Fruit fly (Drosophila melanogaster) whole organism, embryonic: Measurements from ENCODE around the gene LysRS.

ENCODE experiments used
- CG1024 ChIP-seq: fragments of 200-800 bp; sonication (Bioruptor generic); IDR thresholded peaks from 2 replicates; pipeline ENCODE4 v1.3.6; 2022; ENCODE audit warnings: missing biosample characterization, missing genetic modification characterization
- CG10543 ChIP-seq: fragments of 200-800 bp; sonication (Bioruptor generic); optimal IDR thresholded peaks from 3 replicates; lab custom pipeline; 2017; ENCODE audit warnings: missing biosample characterization, mild to moderate bottlenecking, missing genetic modification characterization, moderate library complexity
- CG10979 ChIP-seq: fragments of 200-800 bp; sonication (Bioruptor generic); optimal IDR thresholded peaks from 2 replicates; lab custom pipeline; 2018; ENCODE audit warnings: missing biosample characterization, mild to moderate bottlenecking, missing genetic modification characterization, moderate library complexity
- CG12071 ChIP-seq: fragments of 200-800 bp; sonication (Bioruptor generic); optimal IDR thresholded peaks from 3 replicates; lab custom pipeline; 2018; ENCODE audit warnings: missing biosample characterization, mild to moderate bottlenecking, missing genetic modification characterization
- CG1233 ChIP-seq: fragments of 200-800 bp; sonication (Bioruptor generic); optimal IDR thresholded peaks from 4 replicates; lab custom pipeline; 2018; ENCODE audit warnings: missing biosample characterization, mild to moderate bottlenecking, missing genetic modification characterization
- CG12769 ChIP-seq: fragments of 200-800 bp; sonication (Bioruptor generic); optimal IDR thresholded peaks from 2 replicates; lab custom pipeline; 2019; ENCODE audit warnings: missing biosample characterization, mild to moderate bottlenecking, missing genetic modification characterization, moderate library complexity
- CG14965 ChIP-seq: fragments of 200-800 bp; sonication (Bioruptor generic); optimal IDR thresholded peaks from 2 replicates; lab custom pipeline; 2016; ENCODE audit warnings: missing biosample characterization, missing genetic modification characterization, borderline replicate concordance
- CG15269 ChIP-seq: fragments of 200-800 bp; sonication (Bioruptor generic); optimal IDR thresholded peaks from 2 replicates; lab custom pipeline; 2018; ENCODE audit warnings: missing biosample characterization, mild to moderate bottlenecking, missing genetic modification characterization, moderate library complexity
- CG17568 ChIP-seq: fragments of 200-800 bp; sonication (Bioruptor generic); optimal IDR thresholded peaks from 2 replicates; lab custom pipeline; 2018; ENCODE audit warnings: missing biosample characterization, mild to moderate bottlenecking, missing genetic modification characterization, moderate library complexity
- CG17802 ChIP-seq: fragments of 200-800 bp; sonication (Bioruptor generic); optimal IDR thresholded peaks from 2 replicates; lab custom pipeline; 2018; ENCODE audit warnings: missing biosample characterization, mild to moderate bottlenecking, missing genetic modification characterization, moderate library complexity
- CG2678 ChIP-seq: fragments of 200-800 bp; sonication (Bioruptor generic); optimal IDR thresholded peaks from 3 replicates; lab custom pipeline; 2019; ENCODE audit warnings: missing biosample characterization, mild to moderate bottlenecking, missing genetic modification characterization, moderate library complexity
- CG2889 ChIP-seq: fragments of 200-800 bp; sonication (Bioruptor generic); IDR thresholded peaks from 3 replicates; pipeline ENCODE4 v1.3.6; 2022; ENCODE audit warnings: missing biosample characterization, missing genetic modification characterization
- CG30020 ChIP-seq: fragments of 200-800 bp; optimal IDR thresholded peaks from 2 replicates; lab custom pipeline; 2019; ENCODE audit warnings: missing biosample characterization, mild to moderate bottlenecking, missing genetic modification characterization, moderate library complexity
- CG30431 ChIP-seq: fragments of 200-800 bp; sonication (Bioruptor generic); optimal IDR thresholded peaks from 2 replicates; lab custom pipeline; 2017; ENCODE audit warnings: missing biosample characterization, missing genetic modification characterization
- CG3065 ChIP-seq: fragments of 200-800 bp; sonication (Bioruptor generic); optimal IDR thresholded peaks from 2 replicates; lab custom pipeline; 2016; ENCODE audit warnings: missing biosample characterization, missing genetic modification characterization
- CG43689 ChIP-seq: fragments of 200-800 bp; sonication (Bioruptor generic); IDR thresholded peaks from 2 replicates; pipeline ENCODE4 v1.3.6; 2022; ENCODE audit warnings: missing biosample characterization, missing genetic modification characterization
- CG5245 ChIP-seq: fragments of 200-800 bp; sonication (Bioruptor generic); optimal IDR thresholded peaks from 3 replicates; lab custom pipeline; 2016; ENCODE audit warnings: missing biosample characterization, missing genetic modification characterization
- CG5953 ChIP-seq: fragments of 200-800 bp; sonication (Bioruptor generic); IDR thresholded peaks from 2 replicates; pipeline ENCODE4 v1.3.6; 2022; ENCODE audit warnings: missing biosample characterization, missing genetic modification characterization
- CG8359 ChIP-seq: fragments of 200-800 bp; sonication (Bioruptor generic); optimal IDR thresholded peaks from 2 replicates; lab custom pipeline; 2017; ENCODE audit warnings: missing biosample characterization, mild to moderate bottlenecking, missing genetic modification characterization, borderline replicate concordance
- CG8478 ChIP-seq: fragments of >200 bp; optimal IDR thresholded peaks from 2 replicates; lab custom pipeline; 2018
- CG9797 ChIP-seq: fragments of 200-800 bp; sonication (Bioruptor generic); optimal IDR thresholded peaks from 3 replicates; lab custom pipeline; 2018; ENCODE audit warnings: missing biosample characterization, mild to moderate bottlenecking, missing genetic modification characterization
- ERR ChIP-seq: fragments of 200-800 bp; sonication (Bioruptor generic); optimal IDR thresholded peaks from 2 replicates; lab custom pipeline; 2016; ENCODE audit warnings: missing biosample characterization, missing genetic modification characterization
- Ets65A ChIP-seq: fragments of 200-800 bp; sonication (Bioruptor generic); peaks from one replicate; lab custom pipeline; 2016; ENCODE audit warnings: missing biosample characterization, missing genetic modification characterization
- Ets97D ChIP-seq: fragments of 200-800 bp; sonication (Bioruptor generic); optimal IDR thresholded peaks from 3 replicates; lab custom pipeline; 2016; ENCODE audit warnings: missing biosample characterization, missing genetic modification characterization
- GATAe ChIP-seq: fragments of 200-800 bp; sonication (Bioruptor generic); conservative IDR thresholded peaks from 2 replicates; pipeline ENCODE4 v1.3.6; 2022; ENCODE audit warnings: missing biosample characterization, missing genetic modification characterization
- HHEX ChIP-seq: fragments of 200-800 bp; sonication (Bioruptor generic); optimal IDR thresholded peaks from 3 replicates; lab custom pipeline; 2017; ENCODE audit warnings: missing biosample characterization, mild to moderate bottlenecking, missing genetic modification characterization, missing genetic modification reagents
- HLHmδ ChIP-seq: fragments of 200-800 bp; sonication (Bioruptor generic); optimal IDR thresholded peaks from 2 replicates; lab custom pipeline; 2018; ENCODE audit warnings: missing biosample characterization, mild to moderate bottlenecking, missing genetic modification characterization, moderate library complexity
- Lhr ChIP-seq: fragments of 200-800 bp; sonication (Bioruptor generic); optimal IDR thresholded peaks from 3 replicates; lab custom pipeline; 2017; ENCODE audit warnings: mild to moderate bottlenecking, missing biosample characterization, missing genetic modification reagents, missing genetic modification characterization
- MESR4 ChIP-seq: fragments of 200-800 bp; sonication (Bioruptor generic); optimal IDR thresholded peaks from 2 replicates; lab custom pipeline; 2018; ENCODE audit warnings: missing biosample characterization, mild to moderate bottlenecking, missing genetic modification characterization, moderate library complexity
- Med ChIP-seq: fragments of 200-800 bp; sonication (Bioruptor generic); peaks from one replicate; lab custom pipeline; 2016; ENCODE audit warnings: missing biosample characterization, missing genetic modification characterization, mild to moderate bottlenecking, inconsistent platforms, moderate library complexity
- NC2β ChIP-seq: fragments of 200-800 bp; sonication (Bioruptor generic); optimal IDR thresholded peaks from 2 replicates; lab custom pipeline; 2016; ENCODE audit warnings: missing biosample characterization, missing genetic modification characterization
- Nf-YB ChIP-seq: fragments of 200-800 bp; sonication (Bioruptor generic); optimal IDR thresholded peaks from 3 replicates; lab custom pipeline; 2019; ENCODE audit warnings: missing biosample characterization, mild to moderate bottlenecking, missing genetic modification characterization, moderate library complexity
- Oaz ChIP-seq: fragments of 200-800 bp; sonication (Bioruptor generic); IDR thresholded peaks from 2 replicates; pipeline ENCODE4 v1.3.6; 2022; ENCODE audit warnings: missing biosample characterization, missing genetic modification characterization
- Ptx1 ChIP-seq: fragments of 200-800 bp; sonication (Bioruptor generic); IDR thresholded peaks from 2 replicates; pipeline ENCODE4 v1.3.6; 2022; ENCODE audit warnings: missing biosample characterization, missing genetic modification characterization
- Rfx ChIP-seq: fragments of 200-800 bp; sonication (Bioruptor generic); IDR thresholded peaks from 2 replicates; pipeline ENCODE4 v1.3.6; 2022; ENCODE audit warnings: missing biosample characterization, missing genetic modification characterization
- Sry-β ChIP-seq: fragments of 200-800 bp; sonication (Bioruptor generic); optimal IDR thresholded peaks from 2 replicates; lab custom pipeline; 2018; ENCODE audit warnings: missing biosample characterization, mild to moderate bottlenecking, missing genetic modification characterization, moderate library complexity
- Trl ChIP-seq, 3 experiments: fragments of >200 bp in 2 of 3; fragments of 200-800 bp in 1 of 3; sonication (Bioruptor generic) in 1 of 3; optimal IDR thresholded peaks; 2 replicates in 1 of 3; 3 replicates in 2 of 3; lab custom pipeline; 2016 to 2017; ENCODE audit warnings: missing biosample characterization in 1 of 3, missing genetic modification characterization in 1 of 3
- bab2 ChIP-seq: fragments of 200-800 bp; sonication (Bioruptor generic); optimal IDR thresholded peaks from 2 replicates; lab custom pipeline; 2016; ENCODE audit warnings: missing biosample characterization, missing genetic modification characterization
- bigmax ChIP-seq: fragments of 200-800 bp; sonication (Bioruptor generic); optimal IDR thresholded peaks from 2 replicates; lab custom pipeline; 2018; ENCODE audit warnings: missing biosample characterization, mild to moderate bottlenecking, missing genetic modification characterization
- chinmo ChIP-seq: fragments of 200-800 bp; sonication (Bioruptor generic); IDR thresholded peaks from 4 replicates; pipeline ENCODE4 v1.3.6; 2022; ENCODE audit warnings: missing biosample characterization, missing genetic modification characterization; ENCODE audit not compliant: partially characterized antibody
- da ChIP-seq: fragments of 200-800 bp; sonication (Bioruptor generic); optimal IDR thresholded peaks from 2 replicates; lab custom pipeline; 2016; ENCODE audit warnings: missing biosample characterization, missing genetic modification characterization
- ind ChIP-seq: fragments of 200-800 bp; sonication (Bioruptor generic); optimal IDR thresholded peaks from 3 replicates; lab custom pipeline; 2016; ENCODE audit warnings: missing biosample characterization, missing genetic modification characterization
- lbe ChIP-seq: fragments of 200-800 bp; sonication (Bioruptor generic); optimal IDR thresholded peaks from 2 replicates; lab custom pipeline; 2016; ENCODE audit warnings: missing biosample characterization, mild to moderate bottlenecking, missing genetic modification characterization
- luna ChIP-seq: fragments of 200-800 bp; sonication (Bioruptor generic); optimal IDR thresholded peaks from 2 replicates; lab custom pipeline; 2016; ENCODE audit warnings: missing biosample characterization, missing genetic modification characterization
- maf-S ChIP-seq: fragments of 200-800 bp; sonication (Bioruptor generic); optimal IDR thresholded peaks from 2 replicates; lab custom pipeline; 2016; ENCODE audit warnings: missing biosample characterization, missing genetic modification characterization
- p53 ChIP-seq: fragments of 200-800 bp; sonication (Bioruptor generic); optimal IDR thresholded peaks from 2 replicates; lab custom pipeline; 2016; ENCODE audit warnings: missing biosample characterization, missing genetic modification characterization
- pan ChIP-seq, 4 experiments: fragments of >200 bp in 3 of 4; fragments of 200-800 bp in 1 of 4; sonication (Bioruptor generic) in 1 of 4; optimal IDR thresholded peaks in 3 of 4; IDR thresholded peaks in 1 of 4; 2 replicates each; pipeline versions ENCODE4 v1.3.6 to Lab custom; 2017 to 2022; ENCODE audit warnings: missing biosample characterization in 2 of 4, missing genetic modification characterization in 2 of 4, mixed read lengths in 1 of 4
- schlank ChIP-seq: fragments of 200-800 bp; sonication (Bioruptor generic); optimal IDR thresholded peaks from 2 replicates; lab custom pipeline; 2018; ENCODE audit warnings: missing biosample characterization, mild to moderate bottlenecking, missing genetic modification characterization
- slp2 ChIP-seq: fragments of 200-800 bp; sonication (Bioruptor generic); optimal IDR thresholded peaks from 2 replicates; lab custom pipeline; 2016; ENCODE audit warnings: missing biosample characterization, missing genetic modification characterization
- vnd ChIP-seq: fragments of 200-800 bp; sonication (Bioruptor generic); IDR thresholded peaks from 3 replicates; pipeline ENCODE4 v1.3.6; 2022; ENCODE audit warnings: missing biosample characterization, missing genetic modification characterization; ENCODE audit not compliant: partially characterized antibody

LysRS gene

dm6 chrX:9595312-9595931 lies 13.3 kb downstream of the LysRS start (continued):
- no peak for TF ChIP-seq Ets97D (GFP tag; lab: Kevin White, UChicago)
- TF ChIP-seq CG9797 (GFP tag; lab: Kevin White, UChicago) = no peak
- no peak for TF ChIP-seq vnd (GFP tag; lab: Robert Waterston, UW)
- TF ChIP-seq pan (optimal IDR thresholded peaks at IDR 0.05; lab: Kevin White, UChicago) = no peak
- no peak for TF ChIP-seq pan (GFP tag; optimal IDR thresholded peaks at IDR 0.05 in 1 of 2, IDR thresholded peaks at IDR 0.05 in 1 of 2)
- no peak for TF ChIP-seq CG8359 (GFP tag; lab: Kevin White, UChicago)
- no peak for TF ChIP-seq da (GFP tag; lab: Kevin White, UChicago)
- no peak for TF ChIP-seq slp2
- TF ChIP-seq luna (GFP tag; lab: Kevin White, UChicago) = no peak
- no peak for TF ChIP-seq CG43689 (GFP tag; lab: Robert Waterston, UW)
- TF ChIP-seq lbe (GFP tag; lab: Kevin White, UChicago) = no peak
- TF ChIP-seq CG5953 (GFP tag; lab: Robert Waterston, UW) = no peak
- TF ChIP-seq CG17802 (tag; lab: Kevin White, UChicago) = no peak
- no peak for TF ChIP-seq CG3065 (GFP tag; lab: Kevin White, UChicago)
- no peak for TF ChIP-seq CG15269 (tag; lab: Kevin White, UChicago)
- TF ChIP-seq Ptx1 (GFP tag; lab: Robert Waterston, UW) = no peak
- peak; percentile 7 for TF ChIP-seq HHEX (GFP tag; lab: Kevin White, UChicago)
- TF ChIP-seq CG30431 (GFP tag; lab: Kevin White, UChicago) = no peak
- TF ChIP-seq CG12769 (tag; lab: Kevin White, UChicago) = no peak
- TF ChIP-seq GATAe = no peak
- TF ChIP-seq Rfx (GFP tag; lab: Robert Waterston, UW) = 0 out of 2 replicates have a peak, but pooled peaks have one; percentile 15
- TF ChIP-seq bab2 (GFP tag; lab: Kevin White, UChicago) = no peak
- TF ChIP-seq CG30020 = no peak
- no peak for TF ChIP-seq CG10543 (GFP tag; lab: Kevin White, UChicago)
- peak; percentile 57 for TF ChIP-seq Med
- TF ChIP-seq CG2678 (tag; lab: Kevin White, UChicago) = peak; percentile 4
- no peak for TF ChIP-seq schlank (tag; lab: Kevin White, UChicago)
- TF ChIP-seq MESR4 (GFP tag; lab: Kevin White, UChicago) = no peak
- TF ChIP-seq bigmax (GFP tag; lab: Kevin White, UChicago) = no peak
- no peak for TF ChIP-seq CG1233 (GFP tag; lab: Kevin White, UChicago)
- TF ChIP-seq chinmo (GFP tag; lab: Robert Waterston, UW) = 0 out of 4 replicates have a peak, but pooled peaks have one; percentile 4
- TF ChIP-seq Trl (optimal IDR thresholded peaks at IDR 0.05; lab: Kevin White, UChicago) = no peak
- no peak for TF ChIP-seq Trl (GFP tag; optimal IDR thresholded peaks at IDR 0.05; lab: Kevin White, UChicago)
- TF ChIP-seq CG1024 = no peak
- TF ChIP-seq ERR = no peak
- TF ChIP-seq NC2β (GFP tag; lab: Kevin White, UChicago) = no peak
- TF ChIP-seq CG14965 = no peak
- TF ChIP-seq ind (GFP tag; lab: Kevin White, UChicago) = no peak
- no peak for TF ChIP-seq Oaz (GFP tag; lab: Robert Waterston, UW)
- no peak for TF ChIP-seq p53 (GFP tag; lab: Kevin White, UChicago)
- TF ChIP-seq Lhr = no peak
- TF ChIP-seq Nf-YB = no peak
- no peak for TF ChIP-seq CG17568
- no peak for TF ChIP-seq CG8478
- TF ChIP-seq CG5245 (GFP tag; lab: Kevin White, UChicago) = no peak
- TF ChIP-seq Ets65A (GFP tag; lab: Kevin White, UChicago) = peak; percentile 55
- peak; percentile 51 for TF ChIP-seq CG10979 (tag; lab: Kevin White, UChicago)
- no peak for TF ChIP-seq maf-S (GFP tag; lab: Kevin White, UChicago)
- TF ChIP-seq HLHmδ (GFP tag; lab: Kevin White, UChicago) = no peak
- no peak for TF ChIP-seq CG12071 (GFP tag; lab: Kevin White, UChicago)
- TF ChIP-seq CG2889 (GFP tag; lab: Robert Waterston, UW) = no peak
- TF ChIP-seq Sry-β (GFP tag; lab: Kevin White, UChicago) = no peak
